Fruit fly (Drosophila melanogaster) Kc167 (cell line): ENCODE data around the gene CG13972.

ENCODE experiments used
- Myc ChIP-seq: fragments of >200 bp; optimal IDR thresholded peaks from 2 replicates; lab custom pipeline; 2017; ENCODE audit warnings: missing external identifiers
- Sin3A ChIP-seq: fragments of >200 bp; optimal IDR thresholded peaks from 2 replicates; lab custom pipeline; 2018; ENCODE audit warnings: missing external identifiers
- h ChIP-seq: fragments of >200 bp; optimal IDR thresholded peaks from 3 replicates; lab custom pipeline; 2018; ENCODE audit warnings: missing external identifiers
- insv ChIP-seq: fragments of >200 bp; optimal IDR thresholded peaks from 3 replicates; lab custom pipeline; 2018; ENCODE audit warnings: missing external identifiers
- psq ChIP-seq: fragments of >200 bp; optimal IDR thresholded peaks from 2 replicates; lab custom pipeline; 2017; ENCODE audit warnings: missing external identifiers
- ttk ChIP-seq: sonication (Bioruptor generic); optimal IDR thresholded peaks from 2 replicates; lab custom pipeline; 2017; ENCODE audit warnings: missing external identifiers

Gene CG13972

dm6 chr3R:27517157-27517556 is at the start of gene CG13972:
TSS of gene CG13972 (minus strand) at chr3R:27517257.
- no peak for TF ChIP-seq insv (lab: Kevin White, UChicago)
- no peak for TF ChIP-seq ttk (lab: Kevin White, UChicago)
- no peak for TF ChIP-seq Sin3A (lab: Kevin White, UChicago)
- no peak for TF ChIP-seq Myc
- TF ChIP-seq psq (lab: Kevin White, UChicago) = no peak
- TF ChIP-seq h = no peak

DNA sequence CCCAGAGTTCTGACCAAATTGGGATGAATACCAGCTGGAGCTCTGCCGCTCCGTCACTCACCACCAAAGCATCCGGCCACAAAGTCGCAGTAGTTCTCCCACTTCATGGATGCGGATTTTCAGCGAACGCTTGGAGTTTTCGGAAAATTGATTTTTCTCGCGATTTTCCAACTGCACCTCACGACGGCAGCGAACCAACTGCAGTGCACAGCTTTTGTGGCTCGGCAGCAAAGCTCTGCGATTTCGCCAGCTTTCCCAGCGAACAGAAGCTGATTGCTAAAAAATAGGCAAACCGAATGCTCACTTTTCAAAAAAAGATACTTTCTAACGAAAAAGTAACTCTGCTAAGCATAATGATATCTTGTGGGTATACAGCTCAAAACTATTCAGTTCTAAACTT is 44.1 kb upstream of the CG13972 start, which contains the start of gene CG5646:
TSS of gene CG5646 (minus strand) at position 206 of the 400 bp plus-strand sequence.
- no peak for TF ChIP-seq psq (lab: Kevin White, UChicago)
- TF ChIP-seq Sin3A (lab: Kevin White, UChicago) = no peak
- TF ChIP-seq insv (lab: Kevin White, UChicago) = no peak
- no peak for TF ChIP-seq Myc
- TF ChIP-seq ttk (lab: Kevin White, UChicago) = no peak
- TF ChIP-seq h = no peak

dm6 chr3R:27558660-27559319 is 41.7 kb upstream of the CG13972 start, which contains the start of gene Klp98A:
TSS of gene Klp98A (minus strand) at chr3R:27559145.
- no peak for TF ChIP-seq psq (lab: Kevin White, UChicago)
- no peak for TF ChIP-seq insv (lab: Kevin White, UChicago)
- TF ChIP-seq Sin3A (lab: Kevin White, UChicago) = no peak
- no peak for TF ChIP-seq h
- TF ChIP-seq ttk (lab: Kevin White, UChicago) = no peak
- TF ChIP-seq Myc = no peak

DNA sequence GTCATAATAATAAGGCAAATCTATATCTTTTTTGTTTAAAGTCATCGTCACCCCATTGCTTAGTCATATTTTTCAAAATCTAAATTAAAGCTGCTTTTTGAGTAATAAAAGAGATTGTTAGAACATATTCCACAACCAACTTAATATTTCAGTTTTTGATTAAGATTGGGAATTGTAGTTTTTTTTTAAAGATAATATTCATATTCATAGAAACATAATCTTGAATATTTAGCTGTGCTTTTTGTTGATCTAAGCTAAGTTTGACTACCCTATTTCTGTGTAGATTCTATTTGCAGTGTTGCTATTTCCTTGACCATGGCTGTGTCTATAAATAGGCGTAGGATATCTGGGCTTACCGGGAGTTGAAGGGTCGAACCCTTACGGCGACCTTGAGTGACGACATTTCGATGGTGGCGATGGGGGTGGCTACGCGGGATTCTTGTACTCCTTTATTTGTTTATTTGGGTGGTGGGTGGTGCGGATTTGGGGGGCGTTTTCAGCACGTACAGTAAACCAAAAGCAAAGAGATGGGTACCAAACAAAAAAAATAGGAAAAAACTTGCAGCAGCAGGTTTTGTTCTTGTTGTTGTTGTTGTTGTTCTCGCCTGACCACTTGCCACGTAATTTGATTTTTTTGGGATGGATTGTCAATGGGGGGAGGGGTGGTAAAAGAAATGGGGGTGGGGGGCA is 41.1 kb upstream of the CG13972 start:
- TF ChIP-seq h (no peak), ttk (lab: Kevin White, UChicago) (no peak), Myc (no peak), insv (lab: Kevin White, UChicago) (no peak), psq (lab: Kevin White, UChicago) (no peak), Sin3A (lab: Kevin White, UChicago) (no peak)

- TF ChIP-seq psq (lab: Kevin White, UChicago) (no peak), Sin3A (lab: Kevin White, UChicago) (no peak), h (no peak), insv (lab: Kevin White, UChicago) (no peak), ttk (lab: Kevin White, UChicago) (no peak), Myc (no peak)
Observed at dm6 chr3R:27556972-27557371, 39.9 kb upstream of the CG13972 start.

DNA sequence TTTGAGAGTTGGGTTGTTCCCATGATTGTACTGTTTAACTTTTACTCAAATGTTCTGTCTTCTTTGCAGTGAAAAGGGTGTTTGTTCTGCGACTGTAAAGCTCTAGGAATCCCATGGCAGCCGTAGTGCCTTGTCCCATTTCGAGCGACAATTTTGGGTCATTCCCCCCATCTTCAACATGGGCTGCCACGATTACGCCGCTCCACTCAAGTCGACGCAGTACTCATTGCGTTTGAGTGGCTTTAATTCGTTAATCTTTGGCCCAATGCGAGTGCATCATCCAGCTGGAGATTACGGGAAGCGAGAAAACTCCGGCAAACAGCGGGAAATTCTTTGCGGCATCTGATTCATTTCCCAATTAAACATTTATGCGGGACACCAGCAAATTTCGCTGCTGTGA is 39.4 kb upstream of the CG13972 start:
- no peak for TF ChIP-seq h
- no peak for TF ChIP-seq Myc
- TF ChIP-seq psq (lab: Kevin White, UChicago) = no peak
- no peak for TF ChIP-seq Sin3A (lab: Kevin White, UChicago)
- no peak for TF ChIP-seq insv (lab: Kevin White, UChicago)
- TF ChIP-seq ttk (lab: Kevin White, UChicago) = no peak

DNA sequence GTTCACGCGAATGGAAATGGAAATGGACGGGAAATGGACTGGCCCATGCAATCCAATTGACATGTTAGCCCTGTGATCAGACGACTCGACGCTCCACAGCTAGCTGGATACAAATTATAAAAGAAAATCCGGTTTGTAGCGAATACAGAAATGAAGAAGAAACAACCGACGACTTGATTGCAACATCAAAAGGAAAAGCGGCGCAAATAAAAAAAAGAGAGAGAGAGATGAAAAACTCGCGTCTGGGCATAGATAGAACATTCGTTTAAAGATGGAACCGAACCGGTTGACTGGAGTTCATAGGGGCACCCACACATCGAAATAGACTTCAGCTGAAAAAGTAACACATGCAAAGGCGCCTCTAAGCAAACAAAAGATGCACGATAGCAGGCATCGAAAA is 38.8 kb upstream of the CG13972 start:
- TF ChIP-seq Sin3A (lab: Kevin White, UChicago) = no peak
- no peak for TF ChIP-seq ttk (lab: Kevin White, UChicago)
- no peak for TF ChIP-seq h
- no peak for TF ChIP-seq Myc
- no peak for TF ChIP-seq psq (lab: Kevin White, UChicago)
- no peak for TF ChIP-seq insv (lab: Kevin White, UChicago)

DNA sequence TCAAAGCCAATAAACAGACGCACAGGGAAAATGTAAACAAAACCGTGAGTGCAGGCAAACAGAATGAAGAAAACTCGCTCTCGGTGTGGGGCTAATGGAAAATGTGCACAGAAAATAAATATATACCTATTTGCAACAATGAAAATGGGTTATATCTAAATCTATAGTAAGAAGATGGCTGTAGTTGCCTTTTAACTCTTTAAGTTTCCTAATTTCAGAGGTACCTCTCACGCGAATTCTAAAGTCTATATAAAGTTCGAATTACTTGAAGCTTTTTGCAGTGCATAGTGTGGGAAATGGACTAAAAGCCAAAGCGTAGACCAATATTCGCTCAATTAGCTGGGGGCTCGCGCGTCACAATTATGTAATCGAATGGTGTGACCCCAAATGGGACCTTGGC is 37.9 kb upstream of the CG13972 start:
- TF ChIP-seq Myc (no peak), psq (lab: Kevin White, UChicago) (no peak), insv (lab: Kevin White, UChicago) (no peak), h (no peak), ttk (lab: Kevin White, UChicago) (no peak), Sin3A (lab: Kevin White, UChicago) (no peak)

DNA sequence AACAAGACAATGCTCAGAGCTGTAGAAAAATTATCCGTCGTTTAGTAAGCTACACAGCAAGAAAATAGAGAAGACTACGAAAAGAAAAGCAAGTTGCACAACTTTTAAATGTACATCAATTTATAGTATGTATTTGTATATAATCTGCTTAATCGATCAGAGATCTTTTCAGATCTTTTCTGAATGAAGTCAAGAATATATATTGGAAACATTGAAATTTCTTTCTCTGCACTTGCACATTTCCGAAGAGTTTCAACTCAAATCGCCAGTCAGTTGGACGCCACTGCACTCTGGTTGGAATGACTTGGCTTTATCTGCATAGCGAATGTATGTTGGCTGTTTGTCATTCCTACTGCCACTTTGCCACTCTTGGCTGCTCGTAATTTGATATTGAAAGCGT is 36.9 kb upstream of the CG13972 start:
- TF ChIP-seq h (no peak), insv (lab: Kevin White, UChicago) (no peak), ttk (lab: Kevin White, UChicago) (no peak), psq (lab: Kevin White, UChicago) (no peak), Sin3A (lab: Kevin White, UChicago) (no peak)

dm6 chr3R:27553379-27553778 is 36.3 kb upstream of the CG13972 start:
- TF ChIP-seq Sin3A (lab: Kevin White, UChicago) (no peak), Myc (no peak), h (no peak), psq (lab: Kevin White, UChicago) (no peak)

DNA sequence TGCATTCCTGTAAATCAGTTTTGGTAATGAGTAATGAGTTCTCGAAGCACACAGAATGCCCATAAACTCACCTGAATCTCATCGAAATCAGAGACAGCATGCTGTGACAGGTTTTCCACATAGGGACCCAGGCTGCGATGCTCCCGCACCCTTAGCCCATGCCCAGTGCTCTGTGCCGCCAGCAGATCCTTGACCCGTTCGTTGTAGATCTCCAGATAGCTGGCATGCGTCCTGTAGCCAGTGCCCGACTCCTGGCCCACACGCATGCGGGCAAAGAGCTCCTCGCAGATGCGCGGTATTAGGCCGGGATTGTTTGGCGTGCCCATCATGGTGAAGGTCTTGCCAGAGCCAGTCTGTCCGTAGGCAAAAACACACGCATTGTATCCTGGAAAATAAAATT is 35.7 kb upstream of the CG13972 start:
- TF ChIP-seq psq (lab: Kevin White, UChicago) (no peak), insv (lab: Kevin White, UChicago) (no peak), Sin3A (lab: Kevin White, UChicago) (no peak), ttk (lab: Kevin White, UChicago) (no peak), h (no peak), Myc (no peak)

- TF ChIP-seq Sin3A (lab: Kevin White, UChicago) = no peak
- TF ChIP-seq ttk (lab: Kevin White, UChicago) = no peak
- no peak for TF ChIP-seq h
- TF ChIP-seq insv (lab: Kevin White, UChicago) = no peak
- no peak for TF ChIP-seq psq (lab: Kevin White, UChicago)
- no peak for TF ChIP-seq Myc
Observed at dm6 chr3R:27547378-27547949, 30.4 kb upstream of the CG13972 start.
